Fruit fly (Drosophila melanogaster): ENCODE data around the gene CG11590.
A peak's percentile ranks its signal among the peaks of the same experiment; 100 is the strongest.

The CG11590 gene

dm6 chrX:14201178-14201577 lies 1.2 kb downstream of the CG11590 start, which contains the start of gene Prp16 (continued):
- TF ChIP-seq Sry-δ (GFP tag; optimal IDR thresholded peaks at IDR 0.05) = no peak
- TF ChIP-seq GATAe (GFP tag; conservative IDR thresholded peaks at IDR 0.05) = no peak
- TF ChIP-seq kah (GFP tag; optimal IDR thresholded peaks at IDR 0.05) = no peak
- TF ChIP-seq Myb (GFP tag; optimal IDR thresholded peaks at IDR 0.05) = peak; percentile 51
- TF ChIP-seq sens (GFP tag) = peak; percentile 23
- no peak for TF ChIP-seq CG9437 (GFP tag; optimal IDR thresholded peaks at IDR 0.05)
- TF ChIP-seq crp (GFP tag; optimal IDR thresholded peaks at IDR 0.05) = peak; percentile 15 to 84
- TF ChIP-seq trem (tag; optimal IDR thresholded peaks at IDR 0.05) = peak; percentile 68
- TF ChIP-seq dati (GFP tag; IDR thresholded peaks at IDR 0.05) = no peak
- TF ChIP-seq dmrt99B (tag; optimal IDR thresholded peaks at IDR 0.05) = no peak
- no peak for TF ChIP-seq CG11456 (GFP tag; IDR thresholded peaks at IDR 0.05)
- TF ChIP-seq Taf1 (GFP tag; IDR thresholded peaks at IDR 0.05) = no peak
- no peak for TF ChIP-seq fd64A (GFP tag; optimal IDR thresholded peaks at IDR 0.05)
- no peak for TF ChIP-seq ATbp (GFP tag; optimal IDR thresholded peaks at IDR 0.05)
- no peak for TF ChIP-seq peb (GFP tag; IDR thresholded peaks at IDR 0.05)
- TF ChIP-seq CG15601 (tag; optimal IDR thresholded peaks at IDR 0.05) = no peak
- TF ChIP-seq MESR4 (GFP tag; optimal IDR thresholded peaks at IDR 0.05) = peak; percentile 39
- no peak for TF ChIP-seq zfh1 (GFP tag; IDR thresholded peaks at IDR 0.05)
- no peak for TF ChIP-seq CG10979 (tag; optimal IDR thresholded peaks at IDR 0.05)
- no peak for TF ChIP-seq kay (GFP tag; optimal IDR thresholded peaks at IDR 0.05)
- no peak for TF ChIP-seq CHES-1-like (GFP tag; optimal IDR thresholded peaks at IDR 0.05)
- no peak for TF ChIP-seq sug (tag; optimal IDR thresholded peaks at IDR 0.05)
- TF ChIP-seq Hr3 (GFP tag; optimal IDR thresholded peaks at IDR 0.05) = no peak
- no peak for TF ChIP-seq E2f2 (GFP tag; IDR thresholded peaks at IDR 0.05)
- TF ChIP-seq scrt (GFP tag; optimal IDR thresholded peaks at IDR 0.05) = no peak
- TF ChIP-seq CG3407 (GFP tag; optimal IDR thresholded peaks at IDR 0.05) = no peak
- TF ChIP-seq CG1647 (GFP tag; optimal IDR thresholded peaks at IDR 0.05) = no peak
- TF ChIP-seq ham (GFP tag; IDR thresholded peaks at IDR 0.05) = no peak
- TF ChIP-seq wek (GFP tag; optimal IDR thresholded peaks at IDR 0.05) = no peak
- no peak for TF ChIP-seq HLHmδ (GFP tag; optimal IDR thresholded peaks at IDR 0.05)
- TF ChIP-seq CG13296 (GFP tag; optimal IDR thresholded peaks at IDR 0.05) = no peak
- TF ChIP-seq CG11696 (GFP tag; IDR thresholded peaks at IDR 0.05) = no peak
- no peak for TF ChIP-seq CG15073 (GFP tag; optimal IDR thresholded peaks at IDR 0.05)
- no peak for TF ChIP-seq sr (GFP tag; IDR thresholded peaks at IDR 0.05)
- no peak for TF ChIP-seq ttk (GFP tag; IDR thresholded peaks at IDR 0.05)
- no peak for TF ChIP-seq Doc3 (GFP tag; IDR thresholded peaks at IDR 0.05; ENCODE audit: partially characterized antibody)
- no peak for TF ChIP-seq emc (GFP tag; optimal IDR thresholded peaks at IDR 0.05)
- TF ChIP-seq row (GFP tag; IDR thresholded peaks at IDR 0.05) = peak; percentile 18; the same call in 2 of the 3 replicates
- TF ChIP-seq CG10321 (GFP tag; IDR thresholded peaks at IDR 0.05) = no peak
- no peak for TF ChIP-seq phol (tag; optimal IDR thresholded peaks at IDR 0.05)
- TF ChIP-seq ap (GFP tag; IDR thresholded peaks at IDR 0.05) = no peak
- TF ChIP-seq cad (GFP tag; optimal IDR thresholded peaks at IDR 0.05) = no peak
- no peak for TF ChIP-seq H15 (GFP tag; IDR thresholded peaks at IDR 0.05)
- no peak for TF ChIP-seq Hr39 (optimal IDR thresholded peaks at IDR 0.05)
- no peak for TF ChIP-seq hb (GFP tag; IDR thresholded peaks at IDR 0.05; ENCODE audit: partially characterized antibody)
- no peak for TF ChIP-seq z (GFP tag; IDR thresholded peaks at IDR 0.05)
- no peak for TF ChIP-seq stwl (tag; optimal IDR thresholded peaks at IDR 0.05)
- TF ChIP-seq CG17829 (tag; optimal IDR thresholded peaks at IDR 0.05) = no peak
- no peak for TF ChIP-seq CG8924 (tag; optimal IDR thresholded peaks at IDR 0.05)
- TF ChIP-seq croc (GFP tag; conservative IDR thresholded peaks at IDR 0.05) = no peak
- TF ChIP-seq Atf-2 (GFP tag; optimal IDR thresholded peaks at IDR 0.05) = no peak
- no peak for TF ChIP-seq CG7963 (GFP tag; IDR thresholded peaks at IDR 0.05; ENCODE audit: partially characterized antibody)
- no peak for TF ChIP-seq Gug (GFP tag; IDR thresholded peaks at IDR 0.05)

All from whole organism, embryonic.